Worm (Caenorhabditis elegans) whole organism, L3 larva: ENCODE results near the gene idpc-2.

Experiments
- R02D3.7 ChIP-seq: fragments of 150-350 bp; optimal IDR thresholded peaks from 2 replicates; lab custom pipeline; 2014; ENCODE audit warnings: missing biosample characterization, missing genetic modification characterization
- ZK546.5 ChIP-seq: sonication (generic microtip); optimal IDR thresholded peaks from 2 replicates; lab custom pipeline; 2017; ENCODE audit warnings: missing biosample characterization, missing genetic modification characterization
- aly-2 ChIP-seq: fragments of 150-350 bp; optimal IDR thresholded peaks from 2 replicates; lab custom pipeline; 2014; ENCODE audit warnings: missing biosample characterization, missing genetic modification characterization
- ama-1 ChIP-seq: fragments of 150-350 bp; optimal IDR thresholded peaks from 2 replicates; lab custom pipeline; 2018
- ceh-16 ChIP-seq: sonication (generic microtip); optimal IDR thresholded peaks from 2 replicates; lab custom pipeline; 2017; ENCODE audit warnings: missing biosample characterization, missing genetic modification characterization
- ceh-28 ChIP-seq: fragments of 150-350 bp; optimal IDR thresholded peaks from 2 replicates; lab custom pipeline; 2014; ENCODE audit warnings: missing biosample characterization, missing genetic modification reagents, missing genetic modification characterization
- ceh-82 ChIP-seq: fragments of 150-350 bp; optimal IDR thresholded peaks from 2 replicates; lab custom pipeline; 2014; ENCODE audit warnings: missing biosample characterization, missing genetic modification characterization
- ceh-9 ChIP-seq: sonication (generic microtip); optimal IDR thresholded peaks from 2 replicates; lab custom pipeline; 2018; ENCODE audit warnings: missing biosample characterization, missing genetic modification characterization
- daf-12 ChIP-seq: fragments of 150-350 bp; optimal IDR thresholded peaks from 2 replicates; lab custom pipeline; 2014; ENCODE audit warnings: missing biosample characterization, missing genetic modification reagents, missing genetic modification characterization
- egl-27 ChIP-seq: sonication (generic microtip); optimal IDR thresholded peaks from 4 replicates; lab custom pipeline; 2017; ENCODE audit warnings: missing biosample characterization, missing genetic modification reagents, missing genetic modification characterization
- egl-5 ChIP-seq: fragments of 150-350 bp; optimal IDR thresholded peaks from 2 replicates; lab custom pipeline; 2017; ENCODE audit warnings: missing biosample characterization, missing genetic modification reagents, missing genetic modification characterization, inconsistent platforms
- elt-1 ChIP-seq: fragments of 150-350 bp; optimal IDR thresholded peaks from 2 replicates; lab custom pipeline; 2014; ENCODE audit warnings: missing biosample characterization, missing genetic modification characterization
- elt-2 ChIP-seq: sonication (generic microtip); optimal IDR thresholded peaks from 2 replicates; lab custom pipeline; 2016; ENCODE audit warnings: missing genetic modification reagents, mild to moderate bottlenecking, missing genetic modification characterization, missing compliant biosample characterization
- elt-3 ChIP-seq, 3 experiments: fragments of 150-350 bp in 1 of 3; sonication (generic microtip) in 2 of 3; optimal IDR thresholded peaks; 2 replicates in 2 of 3; 4 replicates in 1 of 3; lab custom pipeline; 2014 to 2017; ENCODE audit warnings: missing biosample characterization in 3 of 3, missing genetic modification characterization in 3 of 3
- eor-1 ChIP-seq, 2 experiments: fragments of 150-350 bp; optimal IDR thresholded peaks; 2 replicates each; lab custom pipeline; 2014 to 2018; ENCODE audit warnings: missing biosample characterization in 2 of 2, missing genetic modification characterization in 2 of 2
- fkh-10 ChIP-seq: sonication (generic microtip); optimal IDR thresholded peaks from 2 replicates; lab custom pipeline; 2017; ENCODE audit warnings: missing biosample characterization, missing genetic modification reagents, missing genetic modification characterization
- fkh-2 ChIP-seq: fragments of 150-350 bp; optimal IDR thresholded peaks from 2 replicates; lab custom pipeline; 2014; ENCODE audit warnings: missing biosample characterization, missing genetic modification reagents, missing genetic modification characterization
- fos-1 ChIP-seq: fragments of 150-350 bp; optimal IDR thresholded peaks from 2 replicates; lab custom pipeline; 2014; ENCODE audit warnings: missing biosample characterization, missing genetic modification characterization
- hmg-11 ChIP-seq: sonication (generic microtip); optimal IDR thresholded peaks from 2 replicates; lab custom pipeline; 2016; ENCODE audit warnings: missing genetic modification characterization, missing compliant biosample characterization
- jun-1 ChIP-seq: fragments of 150-350 bp; optimal IDR thresholded peaks from 2 replicates; lab custom pipeline; 2014; ENCODE audit warnings: missing biosample characterization, missing genetic modification reagents, missing genetic modification characterization
- lin-15B ChIP-seq: fragments of 150-350 bp; optimal IDR thresholded peaks from 2 replicates; lab custom pipeline; 2014; ENCODE audit warnings: missing biosample characterization, missing genetic modification characterization
- lin-39 ChIP-seq: fragments of 150-350 bp; optimal IDR thresholded peaks from 2 replicates; lab custom pipeline; 2018; ENCODE audit warnings: missing biosample characterization, missing genetic modification reagents, missing genetic modification characterization
- lsy-12 ChIP-seq: sonication (generic microtip); optimal IDR thresholded peaks from 2 replicates; lab custom pipeline; 2016; ENCODE audit warnings: mild to moderate bottlenecking, missing genetic modification characterization, missing compliant biosample characterization
- mdl-1 ChIP-seq: fragments of 150-350 bp; optimal IDR thresholded peaks from 2 replicates; lab custom pipeline; 2014; ENCODE audit warnings: missing biosample characterization, missing genetic modification characterization
- mml-1 ChIP-seq: fragments of 150-350 bp; sonication (generic microtip); optimal IDR thresholded peaks from 3 replicates; lab custom pipeline; 2014; ENCODE audit warnings: missing biosample characterization, missing genetic modification characterization
- nfya-1 ChIP-seq: sonication (generic microtip); optimal IDR thresholded peaks from 2 replicates; lab custom pipeline; 2017; ENCODE audit warnings: missing genetic modification characterization, mild to moderate bottlenecking, missing compliant biosample characterization, antibody characterized with exemption, moderate library complexity; ENCODE audit not compliant: insufficient read depth
- nhr-11 ChIP-seq: fragments of 150-350 bp; optimal IDR thresholded peaks from 2 replicates; lab custom pipeline; 2014; ENCODE audit warnings: missing biosample characterization, missing genetic modification characterization
- nhr-12 ChIP-seq: fragments of 150-350 bp; optimal IDR thresholded peaks from 2 replicates; lab custom pipeline; 2014; ENCODE audit warnings: missing biosample characterization, missing genetic modification characterization
- nhr-23 ChIP-seq: fragments of 150-350 bp; optimal IDR thresholded peaks from 2 replicates; lab custom pipeline; 2014; ENCODE audit warnings: missing biosample characterization, missing genetic modification reagents, missing genetic modification characterization
- nhr-25 ChIP-seq: sonication (generic microtip); optimal IDR thresholded peaks from 2 replicates; lab custom pipeline; 2017; ENCODE audit warnings: missing biosample characterization, missing genetic modification characterization
- nhr-28 ChIP-seq: fragments of 150-350 bp; optimal IDR thresholded peaks from 2 replicates; lab custom pipeline; 2014; ENCODE audit warnings: missing biosample characterization, missing genetic modification characterization
- nhr-43 ChIP-seq: sonication (generic microtip); optimal IDR thresholded peaks from 2 replicates; lab custom pipeline; 2016; ENCODE audit warnings: mild to moderate bottlenecking, missing genetic modification characterization, missing compliant biosample characterization; ENCODE audit not compliant: poor library complexity, severe bottlenecking
- nhr-67 ChIP-seq: fragments of 150-350 bp; optimal IDR thresholded peaks from 2 replicates; lab custom pipeline; 2014; ENCODE audit warnings: missing biosample characterization, missing genetic modification characterization
- nhr-76 ChIP-seq: fragments of 150-350 bp; sonication (generic microtip); optimal IDR thresholded peaks from 5 replicates; lab custom pipeline; 2014; ENCODE audit warnings: missing biosample characterization, missing genetic modification characterization
- nhr-77 ChIP-seq: fragments of 150-350 bp; optimal IDR thresholded peaks from 2 replicates; lab custom pipeline; 2014; ENCODE audit warnings: missing biosample characterization, missing genetic modification characterization
- pha-4 ChIP-seq: fragments of 150-350 bp; optimal IDR thresholded peaks from 2 replicates; lab custom pipeline; 2014; ENCODE audit warnings: missing biosample characterization, missing genetic modification reagents, missing genetic modification characterization
- pqm-1 ChIP-seq: fragments of 150-350 bp; optimal IDR thresholded peaks from 2 replicates; lab custom pipeline; 2017; ENCODE audit warnings: missing biosample characterization, missing genetic modification characterization, inconsistent platforms
- sea-2 ChIP-seq: fragments of 150-350 bp; sonication (generic microtip); optimal IDR thresholded peaks from 4 replicates; lab custom pipeline; 2014; ENCODE audit warnings: missing biosample characterization, missing genetic modification reagents, missing genetic modification characterization
- skn-1 ChIP-seq: fragments of 150-350 bp; optimal IDR thresholded peaks from 2 replicates; lab custom pipeline; 2014; ENCODE audit warnings: missing biosample characterization, missing genetic modification characterization
- snpc-4 ChIP-seq: fragments of 150-350 bp; optimal IDR thresholded peaks from 2 replicates; lab custom pipeline; 2014; ENCODE audit warnings: missing biosample characterization, missing genetic modification characterization
- tbx-2 ChIP-seq: sonication (generic microtip); optimal IDR thresholded peaks from 2 replicates; lab custom pipeline; 2016; ENCODE audit warnings: mild to moderate bottlenecking, missing genetic modification characterization, missing compliant biosample characterization
- unc-39 ChIP-seq: sonication (generic microtip); optimal IDR thresholded peaks from 4 replicates; lab custom pipeline; 2017; ENCODE audit warnings: missing biosample characterization, missing genetic modification characterization
- unc-62 ChIP-seq: fragments of 150-350 bp; sonication (generic microtip); optimal IDR thresholded peaks from 4 replicates; lab custom pipeline; 2014; ENCODE audit warnings: missing biosample characterization, missing genetic modification reagents, missing genetic modification characterization
- zag-1 ChIP-seq: fragments of 150-350 bp; optimal IDR thresholded peaks from 2 replicates; lab custom pipeline; 2014; ENCODE audit warnings: missing biosample characterization, missing genetic modification characterization
- ztf-11 ChIP-seq: fragments of 150-350 bp; optimal IDR thresholded peaks from 2 replicates; lab custom pipeline; 2014; ENCODE audit warnings: missing biosample characterization, missing genetic modification characterization
- ztf-4 ChIP-seq: fragments of 150-350 bp; optimal IDR thresholded peaks from 2 replicates; lab custom pipeline; 2014; ENCODE audit warnings: missing biosample characterization, missing genetic modification characterization

idpc-2 gene

ce11 chrV:8618738-8619137 lies 2.4 kb downstream of the idpc-2 start, which contains the start of gene grd-5:
Gene grd-5, plus strand, starts transcription at chrV:8619032.
- no peak for TF ChIP-seq ceh-82 (tag; lab: Kevin White, UChicago)
- no peak for TF ChIP-seq hmg-11
- TF ChIP-seq ZK546.5 (tag; lab: Kevin White, UChicago): no peak
- no peak for TF ChIP-seq unc-39 (tag; lab: Kevin White, UChicago)
- peak; percentile 17 for TF ChIP-seq nhr-43 (tag; lab: Kevin White, UChicago)
- TF ChIP-seq nhr-25 (tag; lab: Kevin White, UChicago): peak; percentile 27
- no peak for TF ChIP-seq mml-1 (tag; lab: Kevin White, UChicago)
- TF ChIP-seq elt-1: peak; percentile 83

- TF ChIP-seq aly-2 (tag; lab: Kevin White, UChicago): peak; percentile 8
- TF ChIP-seq ztf-4 (tag; lab: Kevin White, UChicago): no peak
- TF ChIP-seq nhr-43 (tag; lab: Kevin White, UChicago): no peak
- TF ChIP-seq jun-1 (tag; lab: Kevin White, UChicago): no peak
- peak; percentile 33 for TF ChIP-seq nhr-25 (tag; lab: Kevin White, UChicago)
- no peak for TF ChIP-seq egl-27
- no peak for TF ChIP-seq elt-1
- TF ChIP-seq elt-2: no peak
- TF ChIP-seq daf-12 (tag; lab: Kevin White, UChicago): no peak
Measured at ce11 chrV:8615711-8616110, 5.4 kb downstream of the idpc-2 start.

DNA sequence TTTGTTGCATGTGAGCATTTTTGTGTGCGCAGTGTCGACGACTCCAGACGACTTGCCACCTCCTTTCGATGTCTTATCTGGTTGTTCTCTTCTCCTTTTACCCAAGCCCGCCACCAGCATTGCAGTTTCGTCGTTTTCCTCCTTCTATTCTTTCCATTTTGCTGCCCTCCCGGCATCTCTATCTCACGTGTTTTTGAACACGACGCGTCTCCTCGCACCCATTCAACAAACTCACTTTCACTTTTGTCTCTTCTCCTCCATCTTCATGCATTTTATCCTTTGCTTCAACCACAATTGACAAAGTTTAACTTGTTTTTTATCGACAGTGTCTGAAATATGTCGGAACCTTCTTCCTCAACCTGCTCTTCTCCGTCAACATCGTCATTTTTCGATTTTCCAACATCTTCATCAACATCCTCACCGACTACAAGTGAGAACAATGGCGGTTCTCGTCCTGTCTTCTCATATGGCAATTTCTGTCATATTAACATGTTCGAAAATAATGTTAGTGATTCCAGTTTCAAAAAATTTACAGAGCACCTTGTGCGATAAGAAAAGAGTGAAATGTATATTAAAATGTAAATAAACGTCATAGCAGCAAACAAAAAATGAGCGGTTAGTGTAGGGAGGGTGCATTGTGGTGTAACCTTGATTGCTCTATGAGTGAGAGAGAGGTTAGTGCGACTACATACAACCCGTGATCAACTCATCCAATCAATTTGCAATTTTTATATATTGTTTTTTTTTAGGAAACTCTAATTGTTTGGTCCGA lies 10.3 kb downstream of the idpc-2 start, which contains the start of gene fip-4:
Gene fip-4, minus strand, starts transcription at position 636 of the 772 bp plus-strand sequence.
- no peak for TF ChIP-seq sea-2 (GFP tag; lab: Kevin White, UChicago)
- TF ChIP-seq nhr-76 (tag; lab: Kevin White, UChicago): no peak
- no peak for TF ChIP-seq daf-12 (tag; lab: Kevin White, UChicago)
- no peak for TF ChIP-seq nhr-43 (tag; lab: Kevin White, UChicago)
- no peak for TF ChIP-seq nhr-12
- no peak for TF ChIP-seq lin-39 (tag; lab: Kevin White, UChicago)
- TF ChIP-seq unc-62 (GFP tag; lab: Kevin White, UChicago): no peak
- TF ChIP-seq mml-1 (tag; lab: Kevin White, UChicago): peak; percentile 38
- no peak for TF ChIP-seq ceh-28 (tag; lab: Kevin White, UChicago)
- peak; percentile 73 for TF ChIP-seq elt-2
- peak; percentile 45 for TF ChIP-seq egl-5 (tag; lab: Kevin White, UChicago)
- no peak for TF ChIP-seq nhr-11
- no peak for TF ChIP-seq nhr-67 (tag; lab: Kevin White, UChicago)
- TF ChIP-seq lsy-12: peak; percentile 9
- TF ChIP-seq zag-1 (tag; lab: Kevin White, UChicago): no peak
- no peak for TF ChIP-seq fos-1 (tag; lab: Kevin White, UChicago)
- no peak for TF ChIP-seq elt-3 (tag; optimal IDR thresholded peaks at IDR 0.05; lab: Kevin White, UChicago)
- no peak for TF ChIP-seq fkh-2
- no peak for TF ChIP-seq ama-1 (lab: Kevin White, UChicago)
- TF ChIP-seq unc-39 (tag; lab: Kevin White, UChicago): no peak
- no peak for TF ChIP-seq elt-1
- no peak for TF ChIP-seq nhr-77
- no peak for TF ChIP-seq ztf-11 (tag; lab: Kevin White, UChicago)
- TF ChIP-seq ZK546.5 (tag; lab: Kevin White, UChicago): no peak
- TF ChIP-seq pha-4: peak; percentile 99
- peak; percentile 60 for TF ChIP-seq nhr-23 (tag; lab: Kevin White, UChicago)
- TF ChIP-seq snpc-4: peak; percentile 18
- no peak for TF ChIP-seq fkh-10 (GFP tag; lab: Kevin White, UChicago)
- peak; percentile 76 for TF ChIP-seq pqm-1 (tag; lab: Kevin White, UChicago)
- no peak for TF ChIP-seq eor-1 (tag; optimal IDR thresholded peaks at IDR 0.05; lab: Kevin White, UChicago)
- no peak for TF ChIP-seq mdl-1 (tag; lab: Kevin White, UChicago)
- TF ChIP-seq ceh-82 (tag; lab: Kevin White, UChicago): no peak
- peak; percentile 91 for TF ChIP-seq nhr-25 (tag; lab: Kevin White, UChicago)
- TF ChIP-seq aly-2 (tag; lab: Kevin White, UChicago): no peak
- TF ChIP-seq jun-1 (tag; lab: Kevin White, UChicago): peak; percentile 27
- no peak for TF ChIP-seq nhr-28 (tag; lab: Kevin White, UChicago)
- peak; percentile 12 for TF ChIP-seq nfya-1 (tag; lab: Kevin White, UChicago)
- TF ChIP-seq ceh-9: no peak
- no peak for TF ChIP-seq tbx-2 (tag; lab: Kevin White, UChicago)
- no peak for TF ChIP-seq hmg-11
- TF ChIP-seq R02D3.7: no peak
- TF ChIP-seq lin-15B (tag; lab: Kevin White, UChicago): no peak
- no peak for TF ChIP-seq ceh-16
- TF ChIP-seq ztf-4 (tag; lab: Kevin White, UChicago): no peak
- no peak for TF ChIP-seq egl-27
- no peak for TF ChIP-seq skn-1 (tag; lab: Kevin White, UChicago)
